Fruit fly (Drosophila melanogaster): ENCODE data around the gene CG5958.

CG5958 gene

DNA sequence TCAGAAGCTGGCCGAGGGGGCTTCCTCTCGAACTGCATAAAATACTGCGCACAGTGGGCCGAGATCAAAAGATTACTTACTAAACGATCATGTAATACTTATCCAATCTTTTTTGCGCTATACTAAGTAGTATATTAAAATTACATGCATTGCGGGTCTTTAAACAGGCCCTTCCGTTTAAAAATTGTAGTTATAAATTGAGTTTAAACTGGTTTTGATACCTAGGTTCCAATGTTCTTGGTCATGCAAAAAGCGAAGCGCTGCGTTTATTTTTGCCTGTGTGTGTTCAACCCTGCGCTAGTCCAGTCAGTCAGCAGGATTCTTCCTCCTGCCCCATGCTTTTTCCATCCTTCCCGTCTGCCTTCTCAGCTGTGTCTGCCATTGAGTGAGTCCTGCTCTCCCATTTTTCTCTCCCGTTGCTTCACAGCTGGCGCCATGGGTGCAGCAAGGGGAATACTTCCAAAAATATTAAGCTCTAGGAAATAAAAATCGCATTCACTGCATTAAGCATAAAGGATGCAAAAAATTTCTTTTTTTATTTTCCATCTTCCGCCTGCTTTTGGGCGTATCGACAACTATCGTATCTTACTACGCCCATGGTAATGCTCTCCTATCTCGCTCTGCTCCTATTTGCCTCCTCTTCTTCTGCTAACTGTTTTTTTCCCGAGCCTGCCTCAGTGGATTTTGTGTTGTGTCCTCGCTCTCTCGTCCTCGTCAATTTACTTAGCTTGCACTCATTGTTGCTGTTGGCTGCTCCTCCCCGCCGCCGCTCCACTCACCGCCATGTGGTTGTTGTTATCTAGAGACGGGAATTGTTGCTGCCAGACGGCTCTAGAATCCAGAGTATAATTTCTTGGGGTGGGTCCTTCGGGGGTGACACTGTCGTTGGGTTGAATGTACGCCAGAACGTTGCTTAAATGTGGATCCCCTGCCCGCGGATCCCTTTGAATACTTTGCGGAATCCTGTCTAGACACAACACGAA lies 12.7 kb downstream of the CG5958 start (continued):
- TF ChIP-seq maf-S (GFP tag; optimal IDR thresholded peaks at IDR 0.05), result peak; percentile 51
- no peak for TF ChIP-seq Lhr (GFP tag; optimal IDR thresholded peaks at IDR 0.05)
- TF ChIP-seq CG8089 (GFP tag; optimal IDR thresholded peaks at IDR 0.05), result peak; percentile 42
- TF ChIP-seq CG6689 (GFP tag; IDR thresholded peaks at IDR 0.05), result peak; percentile 52
- no peak for TF ChIP-seq trh (GFP tag; optimal IDR thresholded peaks at IDR 0.05)
- peak; percentile 37 for TF ChIP-seq tio (GFP tag; optimal IDR thresholded peaks at IDR 0.05)
- TF ChIP-seq CG30020 (tag; optimal IDR thresholded peaks at IDR 0.05), result no peak
- no peak for TF ChIP-seq gce (GFP tag; IDR thresholded peaks at IDR 0.05)
- peak; percentile 79 for TF ChIP-seq shn (GFP tag; optimal IDR thresholded peaks at IDR 0.05)
- TF ChIP-seq CG11695 (GFP tag; IDR thresholded peaks at IDR 0.05), result peak; percentile 73
- TF ChIP-seq nom (GFP tag; optimal IDR thresholded peaks at IDR 0.05), result peak; percentile 84
- TF ChIP-seq ems (GFP tag; optimal IDR thresholded peaks at IDR 0.05), result peak; percentile 64
- peak; percentile 92 for TF ChIP-seq slbo (GFP tag; IDR thresholded peaks at IDR 0.05)
- TF ChIP-seq Kr (GFP tag; optimal IDR thresholded peaks at IDR 0.05), result no peak
- peak; percentile 39 for TF ChIP-seq Blimp-1 (GFP tag; optimal IDR thresholded peaks at IDR 0.05)
- TF ChIP-seq CG2116 (GFP tag; optimal IDR thresholded peaks at IDR 0.05), result peak; percentile 7
- TF ChIP-seq CG7786 (GFP tag; optimal IDR thresholded peaks at IDR 0.05), result peak; percentile 82
- TF ChIP-seq Hand (GFP tag; optimal IDR thresholded peaks at IDR 0.05), result peak; percentile 74
- no peak for TF ChIP-seq seq (GFP tag; IDR thresholded peaks at IDR 0.05)
- TF ChIP-seq pb (GFP tag; optimal IDR thresholded peaks at IDR 0.05), result peak; percentile 28
- TF ChIP-seq chn (GFP tag; optimal IDR thresholded peaks at IDR 0.05), result peak; percentile 60
- peak; percentile 84 for TF ChIP-seq dysf (GFP tag; IDR thresholded peaks at IDR 0.05)
- TF ChIP-seq Ada2b (GFP tag; IDR thresholded peaks at IDR 0.05), result peak; percentile 70
- TF ChIP-seq NFAT (GFP tag; IDR thresholded peaks at IDR 0.05), result peak; percentile 65
- TF ChIP-seq CG12391 (tag; optimal IDR thresholded peaks at IDR 0.05), result peak; percentile 65
- peak; percentile 73 for TF ChIP-seq CG7839 (tag; optimal IDR thresholded peaks at IDR 0.05)
- peak; percentile 75 for TF ChIP-seq sisA (GFP tag; IDR thresholded peaks at IDR 0.05)
- peak; percentile 68 for TF ChIP-seq sob (GFP tag; IDR thresholded peaks at IDR 0.05)
- peak; percentile 17 for TF ChIP-seq jumu (GFP tag; optimal IDR thresholded peaks at IDR 0.05)
- TF ChIP-seq tgo (GFP tag; IDR thresholded peaks at IDR 0.05), result peak; percentile 63
- TF ChIP-seq CG12071 (GFP tag; optimal IDR thresholded peaks at IDR 0.05), result no peak
- peak; percentile 79 for TF ChIP-seq CG4360 (GFP tag; IDR thresholded peaks at IDR 0.05)
- peak; percentile 58 for TF ChIP-seq E2f1 (GFP tag; IDR thresholded peaks at IDR 0.05)
- TF ChIP-seq CG12769 (tag; optimal IDR thresholded peaks at IDR 0.05), result peak; percentile 86
- peak; percentile 69 for TF ChIP-seq vvl (GFP tag; IDR thresholded peaks at IDR 0.05)
- peak; percentile 73 for TF ChIP-seq CG2678 (tag; optimal IDR thresholded peaks at IDR 0.05)
- peak; percentile 87 for TF ChIP-seq Rfx (GFP tag; IDR thresholded peaks at IDR 0.05)
- TF ChIP-seq CG3281 (GFP tag; optimal IDR thresholded peaks at IDR 0.05), result peak; percentile 68
- TF ChIP-seq CG4404 (GFP tag; IDR thresholded peaks at IDR 0.05), result peak; percentile 58
- peak; percentile 82 for TF ChIP-seq ranshi (GFP tag; IDR thresholded peaks at IDR 0.05)
- TF ChIP-seq grau (tag; optimal IDR thresholded peaks at IDR 0.05), result peak; percentile 75
- peak; percentile 67 for TF ChIP-seq al (GFP tag; IDR thresholded peaks at IDR 0.05)
- TF ChIP-seq Mes4 (GFP tag; optimal IDR thresholded peaks at IDR 0.05), result peak; percentile 2
- TF ChIP-seq CG11398 (GFP tag; optimal IDR thresholded peaks at IDR 0.05), result peak; percentile 13
- TF ChIP-seq Trl (optimal IDR thresholded peaks at IDR 0.05), result peak; percentile 13 to 38
- no peak for TF ChIP-seq Trl (GFP tag; optimal IDR thresholded peaks at IDR 0.05)
- TF ChIP-seq Lim3 (GFP tag; IDR thresholded peaks at IDR 0.05), result no peak
- TF ChIP-seq sr (GFP tag; IDR thresholded peaks at IDR 0.05), result no peak
- TF ChIP-seq ewg (GFP tag; optimal IDR thresholded peaks at IDR 0.05), result no peak
- TF ChIP-seq CG6854 (GFP tag; optimal IDR thresholded peaks at IDR 0.05), result peak; percentile 53
